Worm (Caenorhabditis elegans) whole organism, L3 larva: ENCODE data around the gene F07C4.11.

ENCODE experiments used
- R02D3.7 ChIP-seq: fragments of 150-350 bp; optimal IDR thresholded peaks from 2 replicates; lab custom pipeline; 2014; ENCODE audit warnings: missing biosample characterization, missing genetic modification characterization
- ZK546.5 ChIP-seq: sonication (generic microtip); optimal IDR thresholded peaks from 2 replicates; lab custom pipeline; 2017; ENCODE audit warnings: missing biosample characterization, missing genetic modification characterization
- aly-2 ChIP-seq: fragments of 150-350 bp; optimal IDR thresholded peaks from 2 replicates; lab custom pipeline; 2014; ENCODE audit warnings: missing biosample characterization, missing genetic modification characterization
- ama-1 ChIP-seq: fragments of 150-350 bp; optimal IDR thresholded peaks from 2 replicates; lab custom pipeline; 2018
- ceh-28 ChIP-seq: fragments of 150-350 bp; optimal IDR thresholded peaks from 2 replicates; lab custom pipeline; 2014; ENCODE audit warnings: missing biosample characterization, missing genetic modification reagents, missing genetic modification characterization
- ceh-82 ChIP-seq: fragments of 150-350 bp; optimal IDR thresholded peaks from 2 replicates; lab custom pipeline; 2014; ENCODE audit warnings: missing biosample characterization, missing genetic modification characterization
- ceh-9 ChIP-seq: sonication (generic microtip); optimal IDR thresholded peaks from 2 replicates; lab custom pipeline; 2018; ENCODE audit warnings: missing biosample characterization, missing genetic modification characterization
- daf-12 ChIP-seq: fragments of 150-350 bp; optimal IDR thresholded peaks from 2 replicates; lab custom pipeline; 2014; ENCODE audit warnings: missing biosample characterization, missing genetic modification reagents, missing genetic modification characterization
- egl-5 ChIP-seq: fragments of 150-350 bp; optimal IDR thresholded peaks from 2 replicates; lab custom pipeline; 2017; ENCODE audit warnings: missing biosample characterization, missing genetic modification reagents, missing genetic modification characterization, inconsistent platforms
- elt-1 ChIP-seq: fragments of 150-350 bp; optimal IDR thresholded peaks from 2 replicates; lab custom pipeline; 2014; ENCODE audit warnings: missing biosample characterization, missing genetic modification characterization
- elt-2 ChIP-seq: sonication (generic microtip); optimal IDR thresholded peaks from 2 replicates; lab custom pipeline; 2016; ENCODE audit warnings: missing genetic modification reagents, mild to moderate bottlenecking, missing genetic modification characterization, missing compliant biosample characterization
- elt-3 ChIP-seq, 3 experiments: fragments of 150-350 bp in 1 of 3; sonication (generic microtip) in 2 of 3; optimal IDR thresholded peaks; 2 replicates in 2 of 3; 4 replicates in 1 of 3; lab custom pipeline; 2014 to 2017; ENCODE audit warnings: missing biosample characterization in 3 of 3, missing genetic modification characterization in 3 of 3
- fkh-2 ChIP-seq: fragments of 150-350 bp; optimal IDR thresholded peaks from 2 replicates; lab custom pipeline; 2014; ENCODE audit warnings: missing biosample characterization, missing genetic modification reagents, missing genetic modification characterization
- fos-1 ChIP-seq: fragments of 150-350 bp; optimal IDR thresholded peaks from 2 replicates; lab custom pipeline; 2014; ENCODE audit warnings: missing biosample characterization, missing genetic modification characterization
- hmg-11 ChIP-seq: sonication (generic microtip); optimal IDR thresholded peaks from 2 replicates; lab custom pipeline; 2016; ENCODE audit warnings: missing genetic modification characterization, missing compliant biosample characterization
- jun-1 ChIP-seq: fragments of 150-350 bp; optimal IDR thresholded peaks from 2 replicates; lab custom pipeline; 2014; ENCODE audit warnings: missing biosample characterization, missing genetic modification reagents, missing genetic modification characterization
- lin-15B ChIP-seq: fragments of 150-350 bp; optimal IDR thresholded peaks from 2 replicates; lab custom pipeline; 2014; ENCODE audit warnings: missing biosample characterization, missing genetic modification characterization
- mdl-1 ChIP-seq: fragments of 150-350 bp; optimal IDR thresholded peaks from 2 replicates; lab custom pipeline; 2014; ENCODE audit warnings: missing biosample characterization, missing genetic modification characterization
- mml-1 ChIP-seq: fragments of 150-350 bp; sonication (generic microtip); optimal IDR thresholded peaks from 3 replicates; lab custom pipeline; 2014; ENCODE audit warnings: missing biosample characterization, missing genetic modification characterization
- nfya-1 ChIP-seq: sonication (generic microtip); optimal IDR thresholded peaks from 2 replicates; lab custom pipeline; 2017; ENCODE audit warnings: missing genetic modification characterization, mild to moderate bottlenecking, missing compliant biosample characterization, antibody characterized with exemption, moderate library complexity; ENCODE audit not compliant: insufficient read depth
- nhr-11 ChIP-seq: fragments of 150-350 bp; optimal IDR thresholded peaks from 2 replicates; lab custom pipeline; 2014; ENCODE audit warnings: missing biosample characterization, missing genetic modification characterization
- nhr-12 ChIP-seq: fragments of 150-350 bp; optimal IDR thresholded peaks from 2 replicates; lab custom pipeline; 2014; ENCODE audit warnings: missing biosample characterization, missing genetic modification characterization
- nhr-23 ChIP-seq: fragments of 150-350 bp; optimal IDR thresholded peaks from 2 replicates; lab custom pipeline; 2014; ENCODE audit warnings: missing biosample characterization, missing genetic modification reagents, missing genetic modification characterization
- nhr-237 ChIP-seq: fragments of 150-350 bp; optimal IDR thresholded peaks from 2 replicates; lab custom pipeline; 2014; ENCODE audit warnings: missing biosample characterization, missing genetic modification characterization
- nhr-25 ChIP-seq: sonication (generic microtip); optimal IDR thresholded peaks from 2 replicates; lab custom pipeline; 2017; ENCODE audit warnings: missing biosample characterization, missing genetic modification characterization
- nhr-43 ChIP-seq: sonication (generic microtip); optimal IDR thresholded peaks from 2 replicates; lab custom pipeline; 2016; ENCODE audit warnings: mild to moderate bottlenecking, missing genetic modification characterization, missing compliant biosample characterization; ENCODE audit not compliant: poor library complexity, severe bottlenecking
- nhr-76 ChIP-seq: fragments of 150-350 bp; sonication (generic microtip); optimal IDR thresholded peaks from 5 replicates; lab custom pipeline; 2014; ENCODE audit warnings: missing biosample characterization, missing genetic modification characterization
- nhr-77 ChIP-seq: fragments of 150-350 bp; optimal IDR thresholded peaks from 2 replicates; lab custom pipeline; 2014; ENCODE audit warnings: missing biosample characterization, missing genetic modification characterization
- skn-1 ChIP-seq: fragments of 150-350 bp; optimal IDR thresholded peaks from 2 replicates; lab custom pipeline; 2014; ENCODE audit warnings: missing biosample characterization, missing genetic modification characterization
- snpc-4 ChIP-seq: fragments of 150-350 bp; optimal IDR thresholded peaks from 2 replicates; lab custom pipeline; 2014; ENCODE audit warnings: missing biosample characterization, missing genetic modification characterization
- tbx-2 ChIP-seq: sonication (generic microtip); optimal IDR thresholded peaks from 2 replicates; lab custom pipeline; 2016; ENCODE audit warnings: mild to moderate bottlenecking, missing genetic modification characterization, missing compliant biosample characterization
- unc-39 ChIP-seq: sonication (generic microtip); optimal IDR thresholded peaks from 4 replicates; lab custom pipeline; 2017; ENCODE audit warnings: missing biosample characterization, missing genetic modification characterization
- unc-62 ChIP-seq: fragments of 150-350 bp; sonication (generic microtip); optimal IDR thresholded peaks from 4 replicates; lab custom pipeline; 2014; ENCODE audit warnings: missing biosample characterization, missing genetic modification reagents, missing genetic modification characterization
- zag-1 ChIP-seq: fragments of 150-350 bp; optimal IDR thresholded peaks from 2 replicates; lab custom pipeline; 2014; ENCODE audit warnings: missing biosample characterization, missing genetic modification characterization
- ztf-11 ChIP-seq: fragments of 150-350 bp; optimal IDR thresholded peaks from 2 replicates; lab custom pipeline; 2014; ENCODE audit warnings: missing biosample characterization, missing genetic modification characterization
- ztf-4 ChIP-seq: fragments of 150-350 bp; optimal IDR thresholded peaks from 2 replicates; lab custom pipeline; 2014; ENCODE audit warnings: missing biosample characterization, missing genetic modification characterization

Gene F07C4.11

DNA sequence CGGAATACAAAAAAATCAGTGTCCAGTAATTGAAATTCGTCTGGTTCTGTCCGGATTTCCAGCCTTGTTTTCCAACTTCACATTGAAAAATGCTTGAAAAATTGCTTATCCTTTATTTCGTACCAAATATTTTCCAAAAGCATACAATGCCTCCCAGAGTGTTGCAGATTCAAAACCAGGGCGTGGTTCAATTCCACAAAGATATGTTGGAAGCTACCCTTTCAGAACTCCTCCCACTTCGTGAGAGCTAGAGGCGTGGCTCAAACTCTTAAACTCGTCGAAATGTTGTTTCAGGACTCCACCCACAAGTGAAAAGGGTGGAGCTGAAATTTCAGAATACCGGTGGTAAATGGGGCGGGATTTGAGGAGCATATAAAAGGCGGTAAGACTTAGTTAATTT, 32.6 kb upstream of the F07C4.11 start, which contains the start of gene C12D5.3:
C12D5.3 (plus strand) TSS at position 301 of the 400 bp plus-strand sequence.
- no peak for TF ChIP-seq nhr-43
- no peak for TF ChIP-seq ZK546.5 (tag; lab: Kevin White, UChicago)
- no peak for TF ChIP-seq nhr-23
- TF ChIP-seq mml-1, result no peak
- TF ChIP-seq elt-3 (tag; optimal IDR thresholded peaks at IDR 0.05; lab: Kevin White, UChicago), result no peak
- no peak for TF ChIP-seq elt-2 (tag; lab: Kevin White, UChicago)
- TF ChIP-seq nhr-11 (tag; lab: Kevin White, UChicago), result no peak
- no peak for TF ChIP-seq zag-1 (tag; lab: Kevin White, UChicago)
- no peak for TF ChIP-seq R02D3.7 (tag; lab: Kevin White, UChicago)
- TF ChIP-seq aly-2, result no peak
- no peak for TF ChIP-seq tbx-2 (tag; lab: Kevin White, UChicago)

DNA sequence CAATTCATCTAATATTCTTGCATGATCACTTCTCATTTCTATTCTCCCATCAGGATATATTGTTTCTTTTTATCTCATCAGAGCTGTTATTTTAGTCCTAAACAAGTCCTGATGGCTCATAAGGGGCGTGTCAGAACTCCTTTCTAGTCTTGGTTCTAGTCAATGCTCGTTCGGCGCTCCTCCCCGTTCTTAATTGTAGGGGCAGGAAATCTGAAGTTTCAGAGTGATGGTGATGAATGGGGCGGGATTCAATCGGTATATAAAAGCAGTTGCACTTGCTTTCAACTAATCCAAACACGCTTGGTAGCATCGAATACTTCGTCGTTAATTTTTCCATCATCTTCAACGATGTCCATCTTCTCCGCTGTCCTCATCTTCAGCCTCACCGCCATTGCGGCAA, 28.9 kb upstream of the F07C4.11 start, which contains the start of gene C12D5.4:
C12D5.4 (plus strand) TSS at position 301 of the 400 bp plus-strand sequence.
- TF ChIP-seq nhr-77, result no peak
- TF ChIP-seq ceh-82, result no peak
- no peak for TF ChIP-seq zag-1 (tag; lab: Kevin White, UChicago)
- TF ChIP-seq ZK546.5 (tag; lab: Kevin White, UChicago), result no peak
- no peak for TF ChIP-seq skn-1 (tag; lab: Kevin White, UChicago)
- TF ChIP-seq jun-1 (tag; lab: Kevin White, UChicago), result no peak
- no peak for TF ChIP-seq nfya-1 (tag; lab: Kevin White, UChicago)
- TF ChIP-seq egl-5 (tag; lab: Kevin White, UChicago), result no peak
- TF ChIP-seq lin-15B (tag; lab: Kevin White, UChicago), result no peak
- TF ChIP-seq nhr-76 (tag; lab: Kevin White, UChicago), result no peak
- no peak for TF ChIP-seq nhr-237
- no peak for TF ChIP-seq ztf-11 (tag; lab: Kevin White, UChicago)
- no peak for TF ChIP-seq mml-1
- no peak for TF ChIP-seq fkh-2 (tag; lab: Kevin White, UChicago)
- TF ChIP-seq fos-1, result no peak
- TF ChIP-seq elt-1 (tag; lab: Kevin White, UChicago), result no peak
- TF ChIP-seq unc-39 (tag; lab: Kevin White, UChicago), result no peak
- TF ChIP-seq nhr-12 (tag; lab: Kevin White, UChicago), result no peak
- no peak for TF ChIP-seq nhr-25 (tag; lab: Kevin White, UChicago)
- TF ChIP-seq nhr-43, result no peak

DNA sequence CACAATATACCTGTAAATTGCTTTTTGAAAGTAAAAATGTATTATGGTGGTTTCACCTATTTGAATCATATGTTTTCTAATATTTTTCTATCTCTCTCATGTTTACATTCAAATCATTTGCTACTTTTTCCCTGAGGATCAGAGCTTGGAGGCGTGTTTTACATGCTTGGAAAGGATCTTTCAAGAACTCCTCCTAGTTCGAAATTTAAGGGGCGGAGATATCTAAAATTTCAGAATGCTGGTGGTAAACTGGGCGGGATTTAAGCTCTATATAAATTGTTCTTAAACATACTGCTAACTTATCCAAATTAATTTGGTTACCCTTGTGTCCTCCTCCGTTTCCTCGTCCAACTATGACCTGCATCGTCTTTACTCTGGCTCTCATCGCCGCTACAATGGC, 24.6 kb upstream of the F07C4.11 start, which contains the start of gene C12D5.5:
C12D5.5 (plus strand) TSS at position 301 of the 400 bp plus-strand sequence.
- TF ChIP-seq mml-1 (no peak), nhr-237 (no peak), unc-39 (tag; lab: Kevin White, UChicago) (no peak), daf-12 (no peak), mdl-1 (tag; lab: Kevin White, UChicago) (no peak)

DNA sequence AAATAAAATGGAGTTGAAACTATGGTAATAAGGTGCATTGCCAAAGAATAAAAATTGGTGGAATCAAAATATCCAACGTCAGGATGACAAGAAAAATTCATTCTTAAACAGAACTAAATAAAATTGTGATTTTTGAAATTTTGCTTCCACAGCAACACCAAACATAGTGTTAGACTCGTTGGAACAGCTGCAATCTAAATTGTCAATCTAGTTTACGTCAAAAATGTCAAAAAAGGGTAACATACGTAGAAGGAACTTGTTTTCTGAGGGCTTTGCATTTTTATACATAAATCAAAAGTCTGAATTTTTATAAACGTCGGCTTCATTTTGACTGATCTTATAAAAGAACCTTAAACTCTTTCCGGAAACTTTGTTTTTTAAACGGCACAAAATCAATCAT, 10.3 kb upstream of the F07C4.11 start, which contains the start of gene srh-200:
srh-200 (minus strand) TSS at position 101 of the 400 bp plus-strand sequence.
- no peak for TF ChIP-seq elt-2 (tag; lab: Kevin White, UChicago)
- no peak for TF ChIP-seq snpc-4 (tag; lab: Kevin White, UChicago)
- no peak for TF ChIP-seq egl-5 (tag; lab: Kevin White, UChicago)
- no peak for TF ChIP-seq aly-2
- TF ChIP-seq tbx-2 (tag; lab: Kevin White, UChicago), result no peak
- no peak for TF ChIP-seq ztf-4
- TF ChIP-seq, all 47 proteins: peak for 0

DNA sequence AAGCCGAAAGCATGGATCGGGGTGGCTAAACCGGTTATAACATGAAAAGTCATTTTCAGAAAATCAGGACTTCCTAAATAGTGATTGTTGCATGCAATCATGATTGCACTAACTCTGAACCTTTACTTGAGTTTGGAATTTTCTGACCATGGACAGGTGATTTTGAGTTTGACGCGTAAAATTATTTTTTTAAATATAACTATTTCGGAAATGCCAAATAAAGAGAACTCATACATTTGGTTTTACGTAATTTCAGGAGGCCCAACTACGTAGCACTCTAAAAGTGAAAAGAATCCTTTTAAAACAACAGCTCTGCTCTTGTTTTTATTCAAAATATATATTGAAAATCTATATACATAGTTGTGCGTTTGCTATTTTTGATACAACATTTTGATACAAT, 8.4 kb upstream of the F07C4.11 start, which contains the start of gene srh-234:
srh-234 (minus strand) TSS at position 101 of the 400 bp plus-strand sequence.
- TF ChIP-seq fos-1 (no peak), elt-1 (tag; lab: Kevin White, UChicago) (no peak), jun-1 (tag; lab: Kevin White, UChicago) (no peak), ceh-28 (tag; lab: Kevin White, UChicago) (no peak), nhr-23 (no peak), aly-2 (no peak), ceh-9 (tag; lab: Kevin White, UChicago) (no peak), ama-1 (lab: Kevin White, UChicago) (no peak), mdl-1 (tag; lab: Kevin White, UChicago) (no peak), daf-12 (no peak), nhr-76 (tag; lab: Kevin White, UChicago) (no peak), nhr-43 (no peak), ZK546.5 (tag; lab: Kevin White, UChicago) (no peak), hmg-11 (tag; lab: Kevin White, UChicago) (no peak), R02D3.7 (tag; lab: Kevin White, UChicago) (no peak), nhr-25 (tag; lab: Kevin White, UChicago) (no peak), zag-1 (tag; lab: Kevin White, UChicago) (no peak), mml-1 (no peak), unc-62 (GFP tag; lab: Kevin White, UChicago) (no peak), egl-5 (tag; lab: Kevin White, UChicago) (no peak)
